Fruit fly (Drosophila melanogaster): Measurements from ENCODE around the gene CG4440.

CG4440 gene

DNA sequence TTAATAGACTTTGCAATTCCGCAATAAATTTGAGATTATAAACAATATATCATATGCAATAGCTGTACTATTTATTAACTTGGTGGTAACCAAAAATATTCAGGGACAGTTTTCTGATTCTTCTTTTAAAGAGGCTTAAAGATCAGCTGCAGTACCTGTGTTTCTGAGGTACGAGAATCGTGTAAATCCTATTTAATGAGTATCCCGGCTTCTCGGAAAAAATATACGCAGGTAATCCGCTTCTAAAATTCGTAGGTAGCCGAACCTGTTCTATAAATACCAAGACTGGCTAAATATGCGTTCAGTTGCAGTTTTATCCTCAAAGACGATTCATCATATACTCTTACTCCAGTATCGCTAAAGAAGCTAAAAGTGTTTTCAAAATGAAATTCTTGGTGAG is at the start of gene CG4440:
TSS of gene CG4440 (plus strand) at position 301 of the 400 bp plus-strand sequence.
- TF ChIP-seq bab1 (GFP tag; optimal IDR thresholded peaks at IDR 0.05) (no peak), Clk (GFP tag; optimal IDR thresholded peaks at IDR 0.05) (no peak), CG33017 (tag; optimal IDR thresholded peaks at IDR 0.05) (no peak), CG14711 (tag; optimal IDR thresholded peaks at IDR 0.05) (no peak), cnc (optimal IDR thresholded peaks at IDR 0.05) (no peak), toe (GFP tag; optimal IDR thresholded peaks at IDR 0.05) (no peak), CG12768 (GFP tag; optimal IDR thresholded peaks at IDR 0.05) (no peak), pad (GFP tag; optimal IDR thresholded peaks at IDR 0.05) (no peak), Crg-1 (GFP tag; optimal IDR thresholded peaks at IDR 0.05) (no peak), CG7045 (GFP tag; optimal IDR thresholded peaks at IDR 0.05) (no peak), CG7101 (tag; optimal IDR thresholded peaks at IDR 0.05) (no peak), CG1620 (GFP tag; optimal IDR thresholded peaks at IDR 0.05) (no peak), tj (GFP tag; optimal IDR thresholded peaks at IDR 0.05) (no peak), cic (GFP tag; optimal IDR thresholded peaks at IDR 0.05) (no peak), kay (GFP tag; ENCODE audit: borderline replicate concordance) (no peak), Hr96 (GFP tag; optimal IDR thresholded peaks at IDR 0.05) (no peak), CG11617 (GFP tag; optimal IDR thresholded peaks at IDR 0.05) (no peak)

dm6 chr2L:16281419-16282076 is 48.2 kb upstream of the CG4440 start:
- no peak for TF ChIP-seq CG11617 (GFP tag; optimal IDR thresholded peaks at IDR 0.05)
- TF ChIP-seq CG5204 (GFP tag; optimal IDR thresholded peaks at IDR 0.05), result no peak
- no peak for TF ChIP-seq pad (GFP tag; optimal IDR thresholded peaks at IDR 0.05)
- no peak for TF ChIP-seq Hr96 (GFP tag; optimal IDR thresholded peaks at IDR 0.05)
- no peak for TF ChIP-seq tj (GFP tag; optimal IDR thresholded peaks at IDR 0.05)
- TF ChIP-seq CG12768 (GFP tag; optimal IDR thresholded peaks at IDR 0.05), result no peak
- TF ChIP-seq CG14711 (tag; optimal IDR thresholded peaks at IDR 0.05), result no peak

- TF ChIP-seq CG12768 (GFP tag; optimal IDR thresholded peaks at IDR 0.05) (no peak), CG5204 (GFP tag; optimal IDR thresholded peaks at IDR 0.05) (no peak), cnc (optimal IDR thresholded peaks at IDR 0.05) (no peak), ovo (GFP tag; optimal IDR thresholded peaks at IDR 0.05) (no peak), kay (GFP tag; ENCODE audit: borderline replicate concordance) (no peak), bab1 (GFP tag; optimal IDR thresholded peaks at IDR 0.05) (no peak), Clk (GFP tag; optimal IDR thresholded peaks at IDR 0.05) (no peak), CG11617 (GFP tag; optimal IDR thresholded peaks at IDR 0.05) (no peak), CG1620 (GFP tag; optimal IDR thresholded peaks at IDR 0.05) (no peak), Mnt (GFP tag; optimal IDR thresholded peaks at IDR 0.05) (no peak), Crg-1 (GFP tag; optimal IDR thresholded peaks at IDR 0.05) (no peak), CG14711 (tag; optimal IDR thresholded peaks at IDR 0.05) (no peak), pad (GFP tag; optimal IDR thresholded peaks at IDR 0.05) (no peak), CG7045 (GFP tag; optimal IDR thresholded peaks at IDR 0.05) (no peak), cic (GFP tag; optimal IDR thresholded peaks at IDR 0.05) (no peak)
These were observed 47.7 kb upstream of the CG4440 start for dm6 chr2L:16282077-16282471.

dm6 chr2L:16282856-16283255 is 46.9 kb upstream of the CG4440 start:
- TF ChIP-seq ovo (GFP tag; optimal IDR thresholded peaks at IDR 0.05), result no peak
- TF ChIP-seq Clk (GFP tag; optimal IDR thresholded peaks at IDR 0.05), result no peak
- no peak for TF ChIP-seq CG33017 (tag; optimal IDR thresholded peaks at IDR 0.05)
- no peak for TF ChIP-seq bab1 (GFP tag; optimal IDR thresholded peaks at IDR 0.05)
- TF ChIP-seq toe (GFP tag; optimal IDR thresholded peaks at IDR 0.05), result no peak
- no peak for TF ChIP-seq Hr96 (GFP tag; optimal IDR thresholded peaks at IDR 0.05)
- no peak for TF ChIP-seq CG5204 (GFP tag; optimal IDR thresholded peaks at IDR 0.05)
- TF ChIP-seq CG1620 (GFP tag; optimal IDR thresholded peaks at IDR 0.05), result no peak
- TF ChIP-seq pad (GFP tag; optimal IDR thresholded peaks at IDR 0.05), result no peak
- no peak for TF ChIP-seq cnc (optimal IDR thresholded peaks at IDR 0.05)
- TF ChIP-seq CG12768 (GFP tag; optimal IDR thresholded peaks at IDR 0.05), result no peak
- peak; percentile 80 for TF ChIP-seq tj (GFP tag; optimal IDR thresholded peaks at IDR 0.05)
- peak; percentile 43 for TF ChIP-seq kay (GFP tag; ENCODE audit: borderline replicate concordance)
- TF ChIP-seq CG7045 (GFP tag; optimal IDR thresholded peaks at IDR 0.05), result no peak
- no peak for TF ChIP-seq Crg-1 (GFP tag; optimal IDR thresholded peaks at IDR 0.05)

DNA sequence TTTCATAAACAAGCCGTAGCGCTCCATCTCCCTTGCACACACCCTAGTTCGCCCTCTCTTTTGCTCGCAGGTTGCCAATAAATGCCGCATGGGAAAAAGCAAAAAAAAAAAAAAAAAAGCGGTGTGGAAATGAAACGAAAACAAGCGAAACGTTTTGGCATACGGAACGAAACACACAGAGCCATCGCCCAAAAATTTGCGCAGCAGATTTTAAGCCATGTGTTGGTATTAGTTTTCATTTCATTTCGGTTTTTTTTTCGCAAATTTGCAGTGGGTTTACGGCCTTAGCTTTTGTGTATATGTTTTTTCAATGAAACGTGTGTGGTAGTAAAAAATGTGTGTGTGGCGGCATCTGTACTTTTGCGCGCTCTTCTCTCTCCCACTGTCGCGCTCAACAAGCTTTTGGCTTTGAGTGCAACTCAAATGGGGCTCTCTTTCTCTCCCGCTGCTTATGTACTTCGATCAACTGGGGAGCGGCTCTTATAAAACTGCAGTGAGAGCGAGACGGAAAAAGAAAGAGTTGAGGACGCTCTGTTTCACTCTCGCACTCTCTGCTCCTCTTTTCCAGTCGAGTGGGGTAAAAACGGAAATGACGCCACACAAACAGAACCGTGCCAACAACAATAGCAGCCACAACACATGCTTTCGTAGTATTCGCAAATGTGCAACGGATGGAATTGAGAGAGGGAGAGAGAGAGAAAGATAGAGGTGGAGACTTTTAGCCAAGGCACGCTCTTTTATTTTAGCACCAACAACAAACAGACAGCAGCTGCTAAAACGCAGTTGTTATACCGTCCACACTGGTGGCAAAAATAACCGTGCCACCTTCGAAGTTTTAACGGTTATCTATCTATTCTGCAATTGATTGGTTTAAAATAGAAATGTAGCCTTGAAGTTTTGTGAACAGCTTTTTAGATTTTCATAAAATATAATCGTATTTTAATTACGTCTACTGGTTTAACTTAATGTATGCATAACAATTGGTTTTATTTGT is 45.1 kb upstream of the CG4440 start:
- peak; percentile 70 for TF ChIP-seq CG7101 (tag; optimal IDR thresholded peaks at IDR 0.05)
- peak; percentile 100 for TF ChIP-seq cic (GFP tag; optimal IDR thresholded peaks at IDR 0.05)
- peak; percentile 79 for TF ChIP-seq CG33017 (tag; optimal IDR thresholded peaks at IDR 0.05)
- peak; percentile 25 for TF ChIP-seq ovo (GFP tag; optimal IDR thresholded peaks at IDR 0.05)
- TF ChIP-seq Mnt (GFP tag; optimal IDR thresholded peaks at IDR 0.05), result peak; percentile 94
- peak; percentile 54 for TF ChIP-seq Crg-1 (GFP tag; optimal IDR thresholded peaks at IDR 0.05)
- peak; percentile 81 for TF ChIP-seq CG12768 (GFP tag; optimal IDR thresholded peaks at IDR 0.05)
- TF ChIP-seq tj (GFP tag; optimal IDR thresholded peaks at IDR 0.05), result peak; percentile 42
- TF ChIP-seq Clk (GFP tag; optimal IDR thresholded peaks at IDR 0.05), result peak; percentile 62
- peak; percentile 76 for TF ChIP-seq bab1 (GFP tag; optimal IDR thresholded peaks at IDR 0.05)
- TF ChIP-seq CG11617 (GFP tag; optimal IDR thresholded peaks at IDR 0.05), result peak; percentile 53
- TF ChIP-seq CG5204 (GFP tag; optimal IDR thresholded peaks at IDR 0.05), result peak; percentile 77
- TF ChIP-seq CG1620 (GFP tag; optimal IDR thresholded peaks at IDR 0.05), result peak; percentile 22
- TF ChIP-seq cnc (optimal IDR thresholded peaks at IDR 0.05), result no peak
- TF ChIP-seq Hr96 (GFP tag; optimal IDR thresholded peaks at IDR 0.05), result peak; percentile 15
- TF ChIP-seq pad (GFP tag; optimal IDR thresholded peaks at IDR 0.05), result peak; percentile 100
- peak; percentile 97 for TF ChIP-seq kay (GFP tag; ENCODE audit: borderline replicate concordance)
- TF ChIP-seq CG7045 (GFP tag; optimal IDR thresholded peaks at IDR 0.05), result peak; percentile 72
- TF ChIP-seq CG14711 (tag; optimal IDR thresholded peaks at IDR 0.05), result peak; percentile 57
- TF ChIP-seq toe (GFP tag; optimal IDR thresholded peaks at IDR 0.05), result no peak

All from whole organism, adult.